Worm (Caenorhabditis elegans) whole organism, L2 larva: ENCODE measurements around the gene ctsa-4.1.

Experiments used
- C34F6.9 ChIP-seq: fragments of 150-350 bp; optimal IDR thresholded peaks from 2 replicates; lab custom pipeline; 2014; ENCODE audit warnings: missing biosample characterization, missing genetic modification characterization
- F13H6.1 ChIP-seq: sonication (generic microtip); optimal IDR thresholded peaks from 2 replicates; lab custom pipeline; 2016; ENCODE audit warnings: missing genetic modification characterization, missing compliant biosample characterization
- R02D3.7 ChIP-seq: fragments of 150-350 bp; optimal IDR thresholded peaks from 2 replicates; lab custom pipeline; 2014; ENCODE audit warnings: missing biosample characterization, missing genetic modification characterization
- alr-1 ChIP-seq: fragments of 150-350 bp; optimal IDR thresholded peaks from 2 replicates; lab custom pipeline; 2014; ENCODE audit warnings: missing biosample characterization, missing genetic modification characterization
- ama-1 ChIP-seq: fragments of 150-350 bp; optimal IDR thresholded peaks from 2 replicates; lab custom pipeline; 2018; ENCODE audit warnings: inconsistent platforms
- blmp-1 ChIP-seq: sonication (generic microtip); optimal IDR thresholded peaks from 2 replicates; lab custom pipeline; 2017; ENCODE audit warnings: missing genetic modification characterization, mild to moderate bottlenecking, missing compliant biosample characterization, antibody characterized with exemption, moderate library complexity; ENCODE audit not compliant: insufficient read depth
- ceh-82 ChIP-seq: fragments of 150-350 bp; optimal IDR thresholded peaks from 2 replicates; lab custom pipeline; 2014; ENCODE audit warnings: missing biosample characterization, missing genetic modification characterization
- crh-2 ChIP-seq: sonication (generic microtip); optimal IDR thresholded peaks from 2 replicates; lab custom pipeline; 2017; ENCODE audit warnings: missing biosample characterization, missing genetic modification characterization
- dmd-4 ChIP-seq: sonication (generic microtip); optimal IDR thresholded peaks from 2 replicates; lab custom pipeline; 2017; ENCODE audit warnings: missing biosample characterization, missing genetic modification characterization
- egl-27 ChIP-seq: sonication (generic microtip); optimal IDR thresholded peaks from 3 replicates; lab custom pipeline; 2017; ENCODE audit warnings: missing biosample characterization, missing genetic modification reagents, missing genetic modification characterization
- fos-1 ChIP-seq: fragments of 150-350 bp; optimal IDR thresholded peaks from 2 replicates; lab custom pipeline; 2014; ENCODE audit warnings: missing biosample characterization, missing genetic modification characterization
- gmeb-1 ChIP-seq: fragments of 150-350 bp; optimal IDR thresholded peaks from 2 replicates; lab custom pipeline; 2014; ENCODE audit warnings: missing biosample characterization, missing genetic modification characterization
- lin-11 ChIP-seq: fragments of 150-350 bp; sonication (generic microtip); optimal IDR thresholded peaks from 2 replicates; lab custom pipeline; 2014; ENCODE audit warnings: missing biosample characterization, missing genetic modification characterization, inconsistent platforms, mixed read lengths
- lin-13 ChIP-seq: fragments of 150-350 bp; optimal IDR thresholded peaks from 2 replicates; lab custom pipeline; 2014; ENCODE audit warnings: missing biosample characterization, missing genetic modification reagents, missing genetic modification characterization
- lsy-2 ChIP-seq, 2 experiments: fragments of 150-350 bp in 1 of 2; sonication (generic microtip) in 1 of 2; optimal IDR thresholded peaks; 2 replicates each; lab custom pipeline; 2014 to 2017; ENCODE audit warnings: missing biosample characterization in 2 of 2, missing genetic modification characterization in 2 of 2
- mab-5 ChIP-seq: fragments of 150-350 bp; optimal IDR thresholded peaks from 2 replicates; lab custom pipeline; 2014; ENCODE audit warnings: missing biosample characterization, missing genetic modification characterization
- mbf-1 ChIP-seq: sonication (generic microtip); optimal IDR thresholded peaks from 2 replicates; lab custom pipeline; 2017; ENCODE audit warnings: missing biosample characterization, missing genetic modification characterization
- mdl-1 ChIP-seq, 2 experiments: fragments of 150-350 bp in 1 of 2; sonication (generic microtip) in 1 of 2; optimal IDR thresholded peaks; 2 replicates each; lab custom pipeline; 2017; ENCODE audit warnings: missing biosample characterization in 2 of 2, missing genetic modification characterization in 2 of 2
- nhr-11 ChIP-seq: fragments of 150-350 bp; optimal IDR thresholded peaks from 2 replicates; lab custom pipeline; 2014; ENCODE audit warnings: missing biosample characterization, missing genetic modification characterization
- nhr-129 ChIP-seq: fragments of 150-350 bp; optimal IDR thresholded peaks from 2 replicates; lab custom pipeline; 2014; ENCODE audit warnings: missing biosample characterization, missing genetic modification characterization
- nhr-21 ChIP-seq: fragments of 150-350 bp; optimal IDR thresholded peaks from 2 replicates; lab custom pipeline; 2014; ENCODE audit warnings: missing biosample characterization, missing genetic modification characterization
- nhr-23 ChIP-seq: fragments of 150-350 bp; optimal IDR thresholded peaks from 2 replicates; lab custom pipeline; 2014; ENCODE audit warnings: missing biosample characterization, missing genetic modification reagents, missing genetic modification characterization
- nhr-237 ChIP-seq: fragments of 150-350 bp; optimal IDR thresholded peaks from 2 replicates; lab custom pipeline; 2014; ENCODE audit warnings: missing biosample characterization, missing genetic modification characterization
- nhr-25 ChIP-seq: fragments of 150-350 bp; sonication (generic microtip); optimal IDR thresholded peaks from 3 replicates; lab custom pipeline; 2014; ENCODE audit warnings: missing biosample characterization, missing genetic modification characterization
- nhr-6 ChIP-seq: fragments of 150-350 bp; optimal IDR thresholded peaks from 2 replicates; lab custom pipeline; 2014; ENCODE audit warnings: missing biosample characterization, missing genetic modification characterization
- peb-1 ChIP-seq: fragments of 150-350 bp; optimal IDR thresholded peaks from 2 replicates; lab custom pipeline; 2014; ENCODE audit warnings: missing biosample characterization, missing genetic modification characterization
- sem-4 ChIP-seq: fragments of 150-350 bp; optimal IDR thresholded peaks from 2 replicates; lab custom pipeline; 2014; ENCODE audit warnings: missing biosample characterization, missing genetic modification reagents, missing genetic modification characterization
- sma-3 ChIP-seq: sonication (generic microtip); optimal IDR thresholded peaks from 2 replicates; lab custom pipeline; 2016; ENCODE audit warnings: missing genetic modification reagents, missing genetic modification characterization, missing compliant biosample characterization
- sma-9 ChIP-seq, 2 experiments: fragments of 150-350 bp in 1 of 2; sonication (generic microtip) in 1 of 2; optimal IDR thresholded peaks; 2 replicates each; lab custom pipeline; 2014 to 2016; ENCODE audit warnings: missing genetic modification characterization in 2 of 2, mild to moderate bottlenecking in 1 of 2, missing biosample characterization in 1 of 2, missing compliant biosample characterization in 1 of 2, missing genetic modification reagents in 1 of 2, moderate library complexity in 1 of 2
- snpc-4 ChIP-seq: fragments of 150-350 bp; optimal IDR thresholded peaks from 2 replicates; lab custom pipeline; 2014; ENCODE audit warnings: missing biosample characterization, missing genetic modification characterization
- unc-39 ChIP-seq: fragments of 150-350 bp; optimal IDR thresholded peaks from 2 replicates; lab custom pipeline; 2014; ENCODE audit warnings: missing biosample characterization, missing genetic modification characterization
- unc-55 ChIP-seq: fragments of 150-350 bp; sonication (generic microtip); optimal IDR thresholded peaks from 3 replicates; lab custom pipeline; 2014; ENCODE audit warnings: missing biosample characterization, missing genetic modification reagents, missing genetic modification characterization
- zag-1 ChIP-seq: fragments of 150-350 bp; optimal IDR thresholded peaks from 2 replicates; lab custom pipeline; 2014; ENCODE audit warnings: missing biosample characterization, missing genetic modification characterization
- ztf-1 ChIP-seq: fragments of 200-800 bp; sonication (Bioruptor generic); conservative IDR thresholded peaks from 2 replicates; pipeline ENCODE4 v1.3.6; 2022; ENCODE audit warnings: missing genetic modification characterization, missing compliant biosample characterization
- ztf-11 ChIP-seq: sonication (generic microtip); optimal IDR thresholded peaks from 2 replicates; lab custom pipeline; 2017; ENCODE audit warnings: missing biosample characterization, missing genetic modification characterization
- ztf-4 ChIP-seq: fragments of 150-350 bp; optimal IDR thresholded peaks from 2 replicates; lab custom pipeline; 2014; ENCODE audit warnings: missing biosample characterization, missing genetic modification characterization

ctsa-4.1 gene

DNA sequence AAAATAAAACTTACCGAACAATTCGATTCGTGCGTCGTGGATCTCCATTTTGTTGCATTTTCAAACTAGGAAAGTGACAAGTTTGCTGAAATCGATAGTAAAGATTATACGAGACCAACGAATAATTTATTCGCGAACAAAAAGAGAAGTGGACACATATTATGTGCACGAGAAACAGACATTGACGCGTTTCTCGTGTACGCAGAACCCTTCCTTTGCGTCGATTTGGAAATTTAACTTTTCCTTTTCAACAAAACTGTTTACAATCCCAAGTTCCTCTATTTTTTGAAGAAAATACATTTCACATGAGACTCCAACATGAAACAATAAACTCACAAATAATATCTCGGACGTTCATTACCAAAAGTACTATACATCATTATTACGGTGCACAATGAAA, 6.0 kb upstream of the ctsa-4.1 start, which contains the start of gene K10B2.4 (continued):
- no peak for TF ChIP-seq ztf-11 (tag; lab: Kevin White, UChicago)
- TF ChIP-seq fos-1 (tag; lab: Kevin White, UChicago) = peak; percentile 44
- TF ChIP-seq snpc-4 = peak; percentile 46
- no peak for TF ChIP-seq ztf-4 (tag; lab: Kevin White, UChicago)
- TF ChIP-seq blmp-1 (tag; lab: Kevin White, UChicago) = no peak
- no peak for TF ChIP-seq peb-1
- no peak for TF ChIP-seq zag-1 (tag; lab: Kevin White, UChicago)
- no peak for TF ChIP-seq unc-39
- no peak for TF ChIP-seq R02D3.7 (tag; lab: Kevin White, UChicago)
- TF ChIP-seq dmd-4 (tag; lab: Kevin White, UChicago) = no peak
- TF ChIP-seq mdl-1 (tag; optimal IDR thresholded peaks at IDR 0.05; lab: Kevin White, UChicago) = no peak
- TF ChIP-seq, all 48 proteins: peak for 18

DNA sequence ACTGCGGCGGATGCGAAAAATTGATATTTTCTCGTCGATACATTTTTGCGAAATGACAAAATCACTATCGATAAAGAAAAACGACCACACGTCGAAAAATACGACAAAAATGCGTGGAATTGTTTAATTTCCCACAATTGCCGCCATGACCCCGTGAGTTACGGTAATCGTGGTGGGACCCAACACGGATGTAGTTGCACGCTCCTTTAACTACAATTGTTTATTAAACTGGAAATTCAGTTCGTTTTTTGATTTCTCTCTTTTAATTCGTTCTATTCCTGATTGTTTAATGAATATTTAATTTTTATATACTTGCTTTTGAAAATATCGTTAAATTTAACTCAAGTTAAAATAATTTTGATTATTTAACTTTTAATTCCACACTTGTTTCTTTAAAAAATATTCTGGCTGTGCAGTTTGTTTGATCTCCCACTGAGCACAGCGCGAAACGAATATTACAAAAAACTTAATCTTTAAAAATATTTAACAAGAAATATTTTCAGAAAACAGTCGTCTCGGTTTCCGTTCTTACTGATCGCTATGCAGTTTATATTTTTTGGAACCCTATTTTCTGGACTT, 1.5 kb upstream of the ctsa-4.1 start, which contains the start of the genes ani-2 and clec-88:
Gene ani-2, minus strand, starts transcription at position 131 of the 579 bp plus-strand sequence.
Gene clec-88, plus strand, starts transcription at position 486 of the 579 bp plus-strand sequence.
- TF ChIP-seq ceh-82 (tag; lab: Kevin White, UChicago) (no peak), mdl-1 (tag; optimal IDR thresholded peaks at IDR 0.05; lab: Kevin White, UChicago) (no peak), crh-2 (no peak), lin-13 (GFP tag; lab: Kevin White, UChicago) (no peak), unc-55 (GFP tag; lab: Kevin White, UChicago) (no peak), nhr-23 (tag; lab: Kevin White, UChicago) (no peak), mbf-1 (tag; lab: Kevin White, UChicago) (no peak), sem-4 (no peak), alr-1 (tag; lab: Kevin White, UChicago) (no peak)

DNA sequence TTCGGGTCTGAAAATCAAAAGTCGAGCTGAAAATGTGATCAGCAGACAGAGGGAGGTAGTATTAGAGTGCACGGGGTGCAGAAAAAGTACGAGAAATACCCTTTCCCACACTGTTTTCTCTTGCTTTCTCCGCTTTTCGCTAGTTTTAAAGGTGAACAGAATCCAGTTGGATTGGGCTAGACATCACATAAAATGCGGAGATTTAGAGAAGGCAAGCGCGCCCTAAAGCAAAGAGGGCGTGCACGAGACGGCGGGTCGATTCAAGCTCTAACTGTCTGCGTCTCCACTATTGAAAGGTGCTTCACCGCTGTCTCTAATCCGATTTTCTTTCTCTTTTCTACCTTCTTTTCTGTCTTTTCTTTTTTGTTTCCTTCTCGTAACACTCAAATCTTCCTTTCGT, 3.3 kb downstream of the ctsa-4.1 start:
- no peak for TF ChIP-seq nhr-11 (tag; lab: Kevin White, UChicago)
- peak; percentile 88 for TF ChIP-seq F13H6.1 (tag; lab: Kevin White, UChicago)
- peak; percentile 83 for TF ChIP-seq lin-11
- TF ChIP-seq mdl-1 (tag; optimal IDR thresholded peaks at IDR 0.05; lab: Kevin White, UChicago) = peak; percentile 91 to 94
- peak; percentile 56 for TF ChIP-seq zag-1 (tag; lab: Kevin White, UChicago)
- peak; percentile 22 for TF ChIP-seq nhr-6 (tag; lab: Kevin White, UChicago)
- peak; percentile 66 to 88 for TF ChIP-seq lsy-2 (tag; optimal IDR thresholded peaks at IDR 0.05; lab: Kevin White, UChicago)
- TF ChIP-seq ztf-11 (tag; lab: Kevin White, UChicago) = no peak
- peak; percentile 80 for TF ChIP-seq sma-3 (GFP tag; lab: Kevin White, UChicago)
- peak; percentile 88 for TF ChIP-seq crh-2
- TF ChIP-seq gmeb-1 (tag; lab: Kevin White, UChicago) = peak; percentile 77
- TF ChIP-seq unc-55 (GFP tag; lab: Kevin White, UChicago) = peak; percentile 91
- peak; percentile 93 for TF ChIP-seq C34F6.9 (tag; lab: Kevin White, UChicago)
- TF ChIP-seq blmp-1 (tag; lab: Kevin White, UChicago) = peak; percentile 92
- peak; percentile 79 for TF ChIP-seq nhr-25 (tag; lab: Kevin White, UChicago)
- TF ChIP-seq nhr-129 = peak; percentile 89
- TF ChIP-seq sma-9 (GFP tag; optimal IDR thresholded peaks at IDR 0.05; lab: Kevin White, UChicago) = peak; percentile 90
- TF ChIP-seq sma-9 (tag; optimal IDR thresholded peaks at IDR 0.05; lab: Kevin White, UChicago) = no peak
- peak; percentile 66 for TF ChIP-seq snpc-4
- TF ChIP-seq ztf-4 (tag; lab: Kevin White, UChicago) = peak; percentile 60
- TF ChIP-seq egl-27 = peak; percentile 56
- peak; percentile 81 for TF ChIP-seq nhr-21
- peak; percentile 53 for TF ChIP-seq fos-1 (tag; lab: Kevin White, UChicago)
- no peak for TF ChIP-seq ztf-1 (GFP tag; lab: Robert Waterston, UW)
- no peak for TF ChIP-seq dmd-4 (tag; lab: Kevin White, UChicago)
- peak; percentile 40 for TF ChIP-seq nhr-237 (tag; lab: Kevin White, UChicago)
- TF ChIP-seq ceh-82 (tag; lab: Kevin White, UChicago) = no peak
- peak; percentile 77 for TF ChIP-seq lin-13 (GFP tag; lab: Kevin White, UChicago)
- TF ChIP-seq ama-1 (lab: Kevin White, UChicago) = no peak
- peak; percentile 71 for TF ChIP-seq mab-5 (tag; lab: Kevin White, UChicago)
